Worm (Caenorhabditis elegans): ENCODE measurements around the gene ZK1058.3.

ZK1058.3 gene

DNA sequence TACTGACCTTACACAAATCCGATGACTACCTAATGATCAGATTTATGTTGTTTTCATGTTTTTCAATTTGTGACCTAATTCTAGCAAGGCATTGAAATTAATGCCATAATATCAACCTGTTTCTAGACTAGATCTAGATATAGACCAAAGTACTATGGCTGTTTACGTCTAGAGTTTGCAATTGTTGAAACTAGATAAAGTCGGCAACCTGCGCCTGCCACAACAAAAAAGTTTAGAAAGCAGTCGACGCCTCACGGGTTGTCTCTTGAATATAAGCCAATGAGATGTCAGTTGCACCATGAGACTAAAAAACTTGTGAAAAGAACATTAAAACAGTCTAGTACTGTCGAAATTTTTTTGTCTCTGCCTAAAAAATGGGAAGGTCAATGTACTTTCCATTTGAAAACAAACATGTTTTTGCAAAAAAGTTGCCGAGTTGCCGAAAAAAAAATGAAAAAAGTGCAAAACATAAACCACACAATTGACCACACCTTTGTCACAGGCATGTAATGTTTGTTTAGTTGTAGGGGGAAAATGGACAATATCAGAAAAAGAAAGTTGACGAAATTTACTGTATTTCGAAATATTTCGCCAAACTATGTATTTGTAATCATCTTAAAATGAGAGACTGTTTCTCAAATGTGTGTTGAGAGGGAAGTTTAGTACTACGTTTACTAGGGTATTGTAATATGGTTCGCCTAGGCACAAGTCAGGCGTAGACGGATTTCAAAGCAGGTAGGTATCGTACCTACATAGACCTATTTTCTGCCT, 39.5 kb upstream of the ZK1058.3 start:
- TF ChIP-seq unc-62 (GFP tag; optimal IDR thresholded peaks at IDR 0.05) (no peak), bed-3 (GFP tag; optimal IDR thresholded peaks at IDR 0.05) (no peak)

DNA sequence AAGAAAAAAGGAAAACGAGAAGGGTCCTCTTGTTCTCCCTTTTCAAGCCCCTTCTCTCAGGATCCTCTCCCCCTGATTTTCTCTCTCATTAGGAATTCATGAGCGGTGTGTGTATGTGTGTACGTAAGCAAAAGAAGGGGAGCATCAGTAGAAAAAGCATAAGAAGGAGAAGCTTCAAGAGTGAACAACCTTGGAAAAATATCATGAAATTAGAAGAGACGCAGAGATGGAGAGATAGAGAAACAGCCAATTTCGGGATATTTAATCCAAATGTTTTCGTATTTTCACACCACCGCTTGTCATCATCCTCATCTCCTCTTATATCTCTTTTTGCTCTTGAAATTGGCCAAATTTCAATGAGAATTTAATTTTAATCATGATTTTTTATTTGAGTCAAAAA, 35.5 kb upstream of the ZK1058.3 start:
- TF ChIP-seq ceh-39 (tag; optimal IDR thresholded peaks at IDR 0.05) (no peak), lin-32 (GFP tag; optimal IDR thresholded peaks at IDR 0.05) (no peak), mab-5 (tag; optimal IDR thresholded peaks at IDR 0.05) (no peak), nhr-237 (tag; optimal IDR thresholded peaks at IDR 0.05) (no peak), ceh-83 (GFP tag; optimal IDR thresholded peaks at IDR 0.05) (no peak)

- TF ChIP-seq ham-2 (GFP tag; optimal IDR thresholded peaks at IDR 0.05) (no peak), M03D4.4 (tag; optimal IDR thresholded peaks at IDR 0.05) (no peak)
These were observed 31.1 kb upstream of the ZK1058.3 start for ce11 chrIII:3887586-3887985.

DNA sequence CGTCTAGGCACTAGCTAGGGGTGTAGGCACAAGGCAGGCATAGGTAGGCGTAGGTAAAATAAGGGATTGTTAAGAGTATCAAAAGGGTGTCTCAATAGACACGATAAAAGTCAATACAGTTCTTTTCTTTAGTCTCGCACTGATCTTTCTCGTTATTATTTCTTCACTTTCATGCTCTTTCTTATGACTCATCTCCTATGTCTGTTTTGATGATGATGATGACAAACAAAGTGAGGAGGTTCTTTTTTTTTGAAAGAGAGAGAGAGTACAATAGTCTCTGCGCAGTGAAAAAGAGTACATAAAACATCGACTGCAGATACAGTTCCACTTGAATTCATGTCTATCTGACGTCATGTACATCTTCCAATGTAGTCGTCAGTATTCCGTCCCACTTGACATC, 28.8 kb upstream of the ZK1058.3 start:
- no peak for TF ChIP-seq unc-39 (tag; optimal IDR thresholded peaks at IDR 0.05)
- TF ChIP-seq mep-1 (tag; optimal IDR thresholded peaks at IDR 0.05) = no peak

DNA sequence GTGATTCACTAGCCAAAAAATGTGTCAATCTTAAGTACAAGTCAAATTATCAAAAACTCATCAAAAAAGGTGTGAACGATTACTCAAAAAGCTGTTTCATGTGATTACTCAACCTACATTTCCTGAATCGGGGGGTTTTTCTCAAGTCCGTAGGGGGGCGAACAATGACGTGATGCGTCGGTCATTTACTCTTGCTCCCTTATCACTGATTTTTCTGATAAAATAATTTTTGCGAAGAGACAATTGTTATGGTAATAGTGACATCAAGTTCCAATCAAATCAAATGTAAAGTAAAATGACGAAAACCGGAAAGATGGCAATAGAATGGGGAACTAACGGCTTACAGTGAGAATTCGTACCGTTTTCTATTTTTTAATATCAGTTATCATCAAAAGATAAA, 24.7 kb upstream of the ZK1058.3 start:
- TF ChIP-seq nhr-76 (tag; optimal IDR thresholded peaks at IDR 0.05) = no peak
- no peak for TF ChIP-seq pha-4 (tag; optimal IDR thresholded peaks at IDR 0.05)
- TF ChIP-seq M03D4.4 (tag; optimal IDR thresholded peaks at IDR 0.05) = no peak
- TF ChIP-seq nhr-237 (tag; optimal IDR thresholded peaks at IDR 0.05) = no peak
- no peak for TF ChIP-seq ces-1 (GFP tag; optimal IDR thresholded peaks at IDR 0.05)
- TF ChIP-seq elt-1 (tag; optimal IDR thresholded peaks at IDR 0.05; ENCODE audit: borderline replicate concordance, insufficient read depth) = no peak
- TF ChIP-seq elt-3 (tag; optimal IDR thresholded peaks at IDR 0.05) = no peak
- no peak for TF ChIP-seq zip-8 (tag; optimal IDR thresholded peaks at IDR 0.05)

DNA sequence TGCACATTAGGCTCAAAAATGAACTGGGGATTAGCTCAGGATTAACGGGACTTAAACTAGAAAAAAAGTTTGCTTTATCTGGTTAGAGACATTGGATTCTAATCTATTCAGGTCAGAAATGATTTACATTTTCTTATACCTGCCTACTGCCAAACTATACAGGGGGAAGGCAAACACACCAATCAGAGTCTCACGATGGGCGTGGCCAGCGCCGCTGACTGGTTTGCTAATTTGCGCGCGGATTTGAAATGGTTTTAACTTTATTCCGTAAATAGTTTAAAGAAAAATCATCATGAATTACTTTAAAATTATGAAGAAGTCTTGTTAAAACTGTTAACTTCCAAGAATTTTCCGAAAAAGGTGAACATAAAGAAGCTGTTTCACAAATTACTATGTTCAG, 20.3 kb upstream of the ZK1058.3 start:
- TF ChIP-seq tbx-8 (GFP tag; optimal IDR thresholded peaks at IDR 0.05) (no peak), unc-39 (tag; optimal IDR thresholded peaks at IDR 0.05) (no peak), zip-8 (tag; optimal IDR thresholded peaks at IDR 0.05) (no peak), sem-2 (GFP tag; optimal IDR thresholded peaks at IDR 0.05) (no peak), elt-1 (tag; optimal IDR thresholded peaks at IDR 0.05; ENCODE audit: borderline replicate concordance, insufficient read depth) (no peak), sptf-1 (tag; optimal IDR thresholded peaks at IDR 0.05) (no peak), hlh-1 (tag; optimal IDR thresholded peaks at IDR 0.05) (no peak), snpc-4 (tag; optimal IDR thresholded peaks at IDR 0.05) (no peak), ceh-43 (GFP tag; optimal IDR thresholded peaks at IDR 0.05) (no peak), blmp-1 (tag; optimal IDR thresholded peaks at IDR 0.05) (no peak), M03D4.4 (tag; optimal IDR thresholded peaks at IDR 0.05) (no peak), ces-1 (GFP tag; optimal IDR thresholded peaks at IDR 0.05) (no peak)

ce11 chrIII:3898850-3899249, 19.8 kb upstream of the ZK1058.3 start:
- TF ChIP-seq ces-1 (GFP tag; optimal IDR thresholded peaks at IDR 0.05) (peak; percentile 62), ztf-11 (tag; optimal IDR thresholded peaks at IDR 0.05) (no peak), drap-1 (GFP tag; optimal IDR thresholded peaks at IDR 0.05) (no peak)

DNA sequence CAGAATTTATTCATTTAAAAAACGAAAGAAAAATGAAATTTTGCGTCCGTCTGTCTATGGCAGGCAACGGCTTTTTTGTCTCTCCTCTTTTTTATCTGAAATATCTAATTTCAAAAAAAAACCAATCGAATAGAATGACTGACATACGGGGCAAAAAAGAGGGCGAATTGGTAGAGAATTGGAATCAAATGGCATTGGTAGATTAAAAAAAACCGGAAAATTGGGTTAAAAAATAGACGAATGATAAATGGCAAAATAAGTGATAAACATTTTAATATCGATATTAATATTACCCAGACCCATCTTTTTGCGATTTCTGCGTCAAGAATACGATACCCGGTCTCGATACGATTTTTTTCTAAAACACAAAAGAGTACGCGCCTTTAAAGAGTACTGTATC, 17.1 kb upstream of the ZK1058.3 start, which contains the start of gene tir-1:
TSS of gene tir-1 (minus strand) at position 101 of the 400 bp plus-strand sequence.
- no peak for TF ChIP-seq unc-62 (GFP tag; optimal IDR thresholded peaks at IDR 0.05)
- TF ChIP-seq ces-1 (GFP tag; optimal IDR thresholded peaks at IDR 0.05) = no peak
- no peak for TF ChIP-seq blmp-1 (tag; optimal IDR thresholded peaks at IDR 0.05)
- TF ChIP-seq lsy-2 (tag; optimal IDR thresholded peaks at IDR 0.05) = no peak
- TF ChIP-seq nhr-28 (tag; optimal IDR thresholded peaks at IDR 0.05) = no peak
- no peak for TF ChIP-seq cnd-1 (tag; optimal IDR thresholded peaks at IDR 0.05)
- no peak for TF ChIP-seq hlh-1 (tag; optimal IDR thresholded peaks at IDR 0.05)
- no peak for TF ChIP-seq snpc-4 (tag; optimal IDR thresholded peaks at IDR 0.05)
- no peak for TF ChIP-seq pha-4 (tag; optimal IDR thresholded peaks at IDR 0.05)
- TF ChIP-seq mls-2 (tag; optimal IDR thresholded peaks at IDR 0.05) = no peak
- no peak for TF ChIP-seq ztf-11 (tag; optimal IDR thresholded peaks at IDR 0.05)
- no peak for TF ChIP-seq lin-13 (tag; optimal IDR thresholded peaks at IDR 0.05)
